Fruit fly (Drosophila melanogaster): ENCODE results near the gene if.
A peak's percentile ranks its signal among the peaks of the same experiment; 100 is the strongest.

The if gene

dm6 chrX:16723203-16724173 lies 59.7 kb downstream of the if start:
- TF ChIP-seq fru (GFP tag; optimal IDR thresholded peaks at IDR 0.05) (peak; percentile 68), foxo (GFP tag; optimal IDR thresholded peaks at IDR 0.05) (peak in 1 of 2 experiments; percentile 64), Hnf4 (GFP tag; optimal IDR thresholded peaks at IDR 0.05) (peak; percentile 49), ey (GFP tag; optimal IDR thresholded peaks at IDR 0.05) (peak; percentile 80), dmrt93B (GFP tag; optimal IDR thresholded peaks at IDR 0.05) (peak; percentile 40), Sp1 (GFP tag; optimal IDR thresholded peaks at IDR 0.05) (peak; percentile 78), jim (GFP tag; optimal IDR thresholded peaks at IDR 0.05) (no peak), HLH106 (tag; optimal IDR thresholded peaks at IDR 0.05) (peak; percentile 65), CrebA (GFP tag; optimal IDR thresholded peaks at IDR 0.05; ENCODE audit: borderline replicate concordance) (peak; percentile 40), h (GFP tag; optimal IDR thresholded peaks at IDR 0.05) (peak; percentile 59), dl (GFP tag; optimal IDR thresholded peaks at IDR 0.05; ENCODE audit: insufficient read depth in 1 of 2, partially characterized antibody in 2 of 2) (peak; percentile 31 to 42), Rel (GFP tag; optimal IDR thresholded peaks at IDR 0.05) (no peak), Rel (tag; optimal IDR thresholded peaks at IDR 0.05) (no peak), Hr78 (GFP tag; optimal IDR thresholded peaks at IDR 0.05) (no peak), OdsH (GFP tag; optimal IDR thresholded peaks at IDR 0.05) (peak; percentile 72), brk (GFP tag; optimal IDR thresholded peaks at IDR 0.05) (peak; percentile 19), Jra (GFP tag; optimal IDR thresholded peaks at IDR 0.05) (peak; percentile 30), pan (optimal IDR thresholded peaks at IDR 0.05) (no peak), tai (GFP tag; optimal IDR thresholded peaks at IDR 0.05) (peak; percentile 31), usp (GFP tag; optimal IDR thresholded peaks at IDR 0.05) (no peak), woc (GFP tag; optimal IDR thresholded peaks at IDR 0.05) (peak; percentile 43), Dif (GFP tag; optimal IDR thresholded peaks at IDR 0.05; ENCODE audit: partially characterized antibody) (peak; percentile 3), sv (GFP tag; optimal IDR thresholded peaks at IDR 0.05) (peak; percentile 74), br (GFP tag; optimal IDR thresholded peaks at IDR 0.05) (peak; percentile 56), psq (GFP tag; optimal IDR thresholded peaks at IDR 0.05) (peak; percentile 39), Hr83 (GFP tag; optimal IDR thresholded peaks at IDR 0.05; ENCODE audit: poor library complexity, severe bottlenecking) (no peak), rgr (GFP tag; optimal IDR thresholded peaks at IDR 0.05) (peak; percentile 79), Dfd (GFP tag; optimal IDR thresholded peaks at IDR 0.05) (no peak)

dm6 chrX:16721168-16721567 lies 62.1 kb downstream of the if start, which contains the start of the genes CG32572 and CG34325:
Gene CG32572, plus strand, starts transcription at chrX:16721183.
Gene CG34325, minus strand, starts transcription at chrX:16721411.
- TF ChIP-seq dmrt93B (GFP tag; optimal IDR thresholded peaks at IDR 0.05) = no peak
- TF ChIP-seq Hr78 (GFP tag; optimal IDR thresholded peaks at IDR 0.05) = no peak
- TF ChIP-seq GATAd (GFP tag; optimal IDR thresholded peaks at IDR 0.05) = no peak
- TF ChIP-seq fru (GFP tag; optimal IDR thresholded peaks at IDR 0.05) = no peak
- no peak for TF ChIP-seq ey (GFP tag; optimal IDR thresholded peaks at IDR 0.05)

- TF ChIP-seq Abd-B (GFP tag; optimal IDR thresholded peaks at IDR 0.05) (no peak), Sp1 (GFP tag; optimal IDR thresholded peaks at IDR 0.05) (no peak), foxo (GFP tag; optimal IDR thresholded peaks at IDR 0.05) (no peak), Hr78 (GFP tag; optimal IDR thresholded peaks at IDR 0.05) (no peak)
Observed at dm6 chrX:16718169-16718723, 65.0 kb downstream of the if start.

- no peak for TF ChIP-seq CrebA (GFP tag; optimal IDR thresholded peaks at IDR 0.05; ENCODE audit: borderline replicate concordance)
- no peak for TF ChIP-seq Rel (GFP tag; optimal IDR thresholded peaks at IDR 0.05)
- peak; percentile 58 for TF ChIP-seq Rel (tag; optimal IDR thresholded peaks at IDR 0.05)
- TF ChIP-seq OdsH (GFP tag; optimal IDR thresholded peaks at IDR 0.05) = no peak
Observed at dm6 chrX:16716649-16717048, 66.6 kb downstream of the if start.

dm6 chrX:16711003-16711402 lies 72.2 kb downstream of the if start, which contains the start of gene CG13008:
Gene CG13008, plus strand, starts transcription at chrX:16711303.
- TF ChIP-seq lola (GFP tag; optimal IDR thresholded peaks at IDR 0.05) (no peak), dsf (GFP tag; optimal IDR thresholded peaks at IDR 0.05; ENCODE audit: borderline replicate concordance) (no peak), psq (GFP tag; optimal IDR thresholded peaks at IDR 0.05) (no peak), ey (GFP tag; optimal IDR thresholded peaks at IDR 0.05) (no peak), sage (GFP tag; optimal IDR thresholded peaks at IDR 0.05) (no peak), rgr (GFP tag; optimal IDR thresholded peaks at IDR 0.05) (no peak), CrebA (GFP tag; optimal IDR thresholded peaks at IDR 0.05; ENCODE audit: borderline replicate concordance) (no peak), Hnf4 (GFP tag; optimal IDR thresholded peaks at IDR 0.05) (no peak), CG32264 (GFP tag; optimal IDR thresholded peaks at IDR 0.05) (no peak), Hr83 (GFP tag; optimal IDR thresholded peaks at IDR 0.05; ENCODE audit: poor library complexity, severe bottlenecking) (no peak), CG9705 (GFP tag; optimal IDR thresholded peaks at IDR 0.05) (no peak)

Data from whole organism, wandering third instar larva.